Fruit fly (Drosophila melanogaster): ENCODE data around the gene Aplip1.
A peak's percentile ranks its signal among the peaks of the same experiment; 100 is the strongest.

Aplip1 gene

DNA sequence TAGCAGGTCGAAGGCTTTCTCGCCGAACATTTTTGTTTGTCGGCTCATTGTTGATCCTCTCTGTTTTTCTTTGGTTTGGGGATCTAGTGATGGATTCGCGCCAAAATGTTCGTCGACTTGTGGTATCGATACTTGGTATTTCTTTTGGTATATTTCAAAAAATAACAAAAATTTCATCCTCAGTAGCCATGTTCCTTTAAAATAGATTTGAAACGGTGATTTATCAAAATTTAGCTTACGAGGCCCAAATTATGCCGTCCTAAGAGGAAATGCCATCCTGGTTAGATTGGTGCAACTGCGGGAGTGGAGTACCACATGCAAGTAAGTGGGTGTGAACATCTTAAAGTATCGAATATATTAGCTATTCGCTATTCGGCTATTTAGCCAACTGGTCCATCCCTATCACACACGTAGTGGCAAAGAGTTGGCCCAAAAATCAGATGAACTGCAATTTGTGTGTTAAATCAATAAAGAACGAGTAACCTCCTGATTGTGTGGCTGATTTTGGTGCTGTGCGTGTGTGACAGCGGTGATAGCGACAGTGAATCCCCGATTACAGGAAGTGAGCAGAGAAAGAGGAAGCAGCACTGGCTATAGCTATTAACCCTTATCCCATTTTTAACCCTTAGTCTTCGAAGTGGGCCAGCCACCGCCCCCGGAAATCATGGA lies 51.6 kb downstream of the Aplip1 start, which contains the start of the genes Psf1 and Sac1 (continued):
- TF ChIP-seq CG10565 (GFP tag; optimal IDR thresholded peaks at IDR 0.05), result no peak
- TF ChIP-seq Spps (tag; optimal IDR thresholded peaks at IDR 0.05), result no peak
- peak; percentile 75 for TF ChIP-seq CG17361 (GFP tag; IDR thresholded peaks at IDR 0.05)
- no peak for TF ChIP-seq ro (GFP tag; IDR thresholded peaks at IDR 0.05)
- peak; percentile 57 for TF ChIP-seq Hsf (GFP tag; optimal IDR thresholded peaks at IDR 0.05)
- peak in 1 of 2 experiments; percentile 22 for TF ChIP-seq bsh (GFP tag; optimal IDR thresholded peaks at IDR 0.05)
- TF ChIP-seq D19A (tag; optimal IDR thresholded peaks at IDR 0.05), result no peak
- no peak for TF ChIP-seq CrebB (tag; optimal IDR thresholded peaks at IDR 0.05)
- TF ChIP-seq CG4424 (GFP tag; optimal IDR thresholded peaks at IDR 0.05), result peak; percentile 44
- TF ChIP-seq Oli (tag; optimal IDR thresholded peaks at IDR 0.05), result no peak
- TF ChIP-seq Rx (GFP tag; IDR thresholded peaks at IDR 0.05), result no peak

Data from whole organism, embryonic.